Fruit fly (Drosophila melanogaster): ENCODE data around the gene Shmt.

Shmt gene

DNA sequence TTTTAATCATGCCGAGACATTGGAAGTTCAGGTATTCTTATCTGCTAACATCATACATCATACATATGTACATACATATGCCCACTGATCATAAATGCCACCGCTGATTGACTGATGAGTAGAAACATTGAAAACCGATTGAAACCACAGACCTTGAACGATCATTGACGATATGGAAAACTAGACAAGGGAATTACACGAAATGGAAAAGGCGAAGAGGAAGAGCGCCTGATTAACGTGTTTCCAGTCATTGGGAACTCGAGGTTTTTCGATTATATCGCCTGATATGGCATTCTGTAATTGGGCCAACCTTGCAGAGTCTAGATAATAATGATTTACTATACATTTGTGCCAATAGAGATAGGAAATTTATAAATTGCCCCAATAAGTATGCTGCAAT is 31.7 kb downstream of the Shmt start:
- TF ChIP-seq EcR (GFP tag; optimal IDR thresholded peaks at IDR 0.05): no peak
- TF ChIP-seq Dll (optimal IDR thresholded peaks at IDR 0.05): no peak
- TF ChIP-seq psq (optimal IDR thresholded peaks at IDR 0.05): no peak
- no peak for TF ChIP-seq pan (optimal IDR thresholded peaks at IDR 0.05)
- no peak for TF ChIP-seq CG8478 (optimal IDR thresholded peaks at IDR 0.05)
- TF ChIP-seq usp (GFP tag; optimal IDR thresholded peaks at IDR 0.05): no peak

DNA sequence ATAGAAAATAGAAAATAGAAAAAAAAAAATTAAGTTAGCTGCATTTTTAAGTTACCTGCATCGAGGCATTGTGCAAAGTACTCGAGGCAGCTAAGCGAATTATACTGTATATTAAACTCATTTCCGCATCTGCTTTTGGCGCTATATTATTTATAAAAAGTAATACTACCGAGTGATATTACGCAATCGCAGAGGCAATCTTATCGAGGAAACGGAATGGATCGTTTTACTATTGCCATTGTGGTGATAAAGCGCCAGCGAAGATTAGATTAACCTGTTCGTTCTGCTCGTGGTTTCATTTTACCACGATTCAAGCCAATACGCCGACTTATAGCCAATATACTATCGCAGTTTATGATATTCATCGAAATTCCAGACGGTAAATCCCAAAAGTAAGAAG is 32.3 kb downstream of the Shmt start:
- TF ChIP-seq Dll (optimal IDR thresholded peaks at IDR 0.05) (no peak), usp (GFP tag; optimal IDR thresholded peaks at IDR 0.05) (no peak), pan (optimal IDR thresholded peaks at IDR 0.05) (no peak), CG8478 (optimal IDR thresholded peaks at IDR 0.05) (no peak), EcR (GFP tag; optimal IDR thresholded peaks at IDR 0.05) (no peak), psq (optimal IDR thresholded peaks at IDR 0.05) (no peak)

DNA sequence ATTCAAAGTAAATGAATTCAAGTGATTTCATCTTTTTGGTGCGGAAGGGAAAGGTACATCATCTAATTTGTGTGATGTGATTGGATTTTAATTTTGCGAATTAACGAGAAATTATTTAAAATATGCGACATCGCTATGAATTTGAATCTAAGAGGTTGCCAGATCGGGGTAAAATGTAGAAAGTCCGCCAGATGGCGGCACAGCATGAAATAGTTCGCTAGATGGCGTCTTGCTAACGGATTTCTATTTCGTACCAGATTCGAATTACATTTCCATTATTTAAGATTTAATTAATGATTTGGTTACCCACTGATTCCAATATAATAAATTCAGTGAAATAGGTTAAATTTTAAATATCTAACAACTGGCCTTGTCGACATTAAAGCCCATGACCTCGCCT is 33.2 kb downstream of the Shmt start:
- TF ChIP-seq usp (GFP tag; optimal IDR thresholded peaks at IDR 0.05) (no peak), Dll (optimal IDR thresholded peaks at IDR 0.05) (no peak), CG8478 (optimal IDR thresholded peaks at IDR 0.05) (no peak)

DNA sequence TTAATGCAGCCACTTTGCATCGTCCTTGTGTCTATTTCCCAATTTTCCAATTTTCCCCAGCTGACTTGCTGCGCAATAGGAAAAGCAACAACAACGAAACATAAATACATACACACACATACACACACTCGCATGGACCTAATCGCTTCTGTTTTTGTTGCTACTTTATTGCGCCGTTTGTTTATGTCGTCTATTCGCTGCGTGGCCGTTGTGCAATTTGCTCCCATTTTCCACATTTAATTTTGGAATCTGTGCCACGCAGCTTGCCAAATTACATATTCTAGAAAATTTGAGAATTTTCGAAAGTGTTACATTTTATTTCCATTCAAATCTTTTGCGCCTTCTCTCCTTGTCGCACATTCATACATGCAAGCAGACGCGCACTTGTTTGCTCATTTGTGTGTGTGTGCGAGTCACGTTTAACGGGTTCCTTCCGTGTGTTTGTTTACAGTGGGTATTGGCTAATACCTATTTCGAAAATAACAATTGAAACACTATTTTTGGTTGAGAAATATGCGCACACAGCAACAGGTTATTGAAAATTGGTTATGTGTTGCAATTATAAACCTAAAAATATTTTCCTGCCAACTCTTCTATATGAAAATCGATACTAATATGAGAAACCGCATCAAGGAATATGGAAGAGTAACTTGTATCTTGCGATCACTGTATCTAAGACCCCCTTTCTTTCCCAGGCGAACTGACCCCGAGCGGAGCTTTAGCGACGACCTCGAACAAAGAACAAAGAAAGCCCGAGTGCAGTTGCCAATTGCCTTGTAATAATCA is 36.3 kb downstream of the Shmt start:
- peak; percentile 42 for TF ChIP-seq CG8478 (optimal IDR thresholded peaks at IDR 0.05)
- no peak for TF ChIP-seq EcR (GFP tag; optimal IDR thresholded peaks at IDR 0.05)

DNA sequence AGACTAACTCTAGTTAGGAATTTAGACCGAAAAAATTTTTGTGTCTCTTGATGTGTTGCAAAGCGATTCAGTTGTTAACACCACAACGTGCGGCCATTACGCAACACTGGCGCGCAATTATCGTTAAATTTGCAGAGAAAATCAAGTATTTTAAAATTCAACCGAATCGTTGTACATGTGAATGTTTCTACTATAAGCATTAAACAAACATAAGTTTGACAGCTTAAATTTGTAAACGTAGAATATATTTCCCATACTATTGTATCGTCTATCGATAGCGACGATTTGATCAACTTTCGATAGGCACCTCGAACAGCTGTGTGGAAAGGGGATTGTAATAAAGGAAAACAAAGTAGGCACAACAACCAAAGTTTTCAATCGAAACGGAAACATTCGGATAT is 37.1 kb downstream of the Shmt start, which contains the start of the genes Usp30 and CG16721:
TSS of gene Usp30 (minus strand) at position 245 of the 401 bp plus-strand sequence.
TSS of gene CG16721 (plus strand) at position 327 of the 401 bp plus-strand sequence.
- TF ChIP-seq CG8478 (optimal IDR thresholded peaks at IDR 0.05): no peak
- TF ChIP-seq usp (GFP tag; optimal IDR thresholded peaks at IDR 0.05): no peak
- TF ChIP-seq pan (optimal IDR thresholded peaks at IDR 0.05): no peak
- no peak for TF ChIP-seq Dll (optimal IDR thresholded peaks at IDR 0.05)
- no peak for TF ChIP-seq psq (optimal IDR thresholded peaks at IDR 0.05)
- TF ChIP-seq EcR (GFP tag; optimal IDR thresholded peaks at IDR 0.05): no peak

DNA sequence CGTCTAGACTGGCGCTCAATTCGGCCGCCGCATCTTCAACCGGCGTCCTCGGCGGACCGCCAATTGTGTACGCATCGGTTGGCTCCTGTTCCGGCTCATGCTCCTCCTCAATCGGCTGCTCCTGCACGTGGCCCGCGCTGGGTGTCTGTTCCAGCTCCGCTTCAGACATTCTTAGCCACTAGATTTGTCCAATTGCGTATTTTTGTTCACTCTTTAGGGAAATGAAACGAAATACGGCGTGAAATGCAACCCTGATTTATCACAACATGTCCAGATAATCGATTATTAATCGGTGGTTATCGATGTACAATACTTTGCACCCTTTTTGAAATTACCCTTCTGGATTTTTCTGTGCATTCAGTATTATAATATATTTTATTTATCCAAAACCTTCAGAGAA is 40.0 kb downstream of the Shmt start, which contains the start of gene mof:
TSS of gene mof (minus strand) at position 270 of the 400 bp plus-strand sequence.
- TF ChIP-seq CG8478 (optimal IDR thresholded peaks at IDR 0.05): no peak
- no peak for TF ChIP-seq pan (optimal IDR thresholded peaks at IDR 0.05)
- no peak for TF ChIP-seq EcR (GFP tag; optimal IDR thresholded peaks at IDR 0.05)

DNA sequence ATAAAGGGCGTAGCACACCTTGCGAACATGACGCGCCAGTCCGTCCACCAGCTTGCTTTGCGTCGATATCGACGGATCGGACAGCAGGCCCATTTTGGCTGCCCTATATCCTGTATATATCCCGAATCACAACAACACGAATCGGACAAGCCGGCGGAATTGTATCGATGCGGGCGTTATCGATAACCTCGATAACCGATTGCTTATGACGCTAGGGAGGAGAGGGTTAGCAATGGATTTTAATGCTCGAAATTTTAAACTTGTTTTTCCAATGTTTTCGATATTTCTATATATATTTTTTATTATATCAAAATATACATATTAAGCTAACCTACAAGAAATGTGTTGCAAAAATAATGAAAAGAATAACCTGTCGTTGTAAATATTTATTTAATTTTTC is 43.4 kb downstream of the Shmt start, which contains the start of gene GAA1:
TSS of gene GAA1 (minus strand) at position 194 of the 400 bp plus-strand sequence.
- TF ChIP-seq EcR (GFP tag; optimal IDR thresholded peaks at IDR 0.05): no peak
- TF ChIP-seq Dll (optimal IDR thresholded peaks at IDR 0.05): no peak
- TF ChIP-seq psq (optimal IDR thresholded peaks at IDR 0.05): no peak
- TF ChIP-seq CG8478 (optimal IDR thresholded peaks at IDR 0.05): no peak
- TF ChIP-seq usp (GFP tag; optimal IDR thresholded peaks at IDR 0.05): no peak
- no peak for TF ChIP-seq pan (optimal IDR thresholded peaks at IDR 0.05)

DNA sequence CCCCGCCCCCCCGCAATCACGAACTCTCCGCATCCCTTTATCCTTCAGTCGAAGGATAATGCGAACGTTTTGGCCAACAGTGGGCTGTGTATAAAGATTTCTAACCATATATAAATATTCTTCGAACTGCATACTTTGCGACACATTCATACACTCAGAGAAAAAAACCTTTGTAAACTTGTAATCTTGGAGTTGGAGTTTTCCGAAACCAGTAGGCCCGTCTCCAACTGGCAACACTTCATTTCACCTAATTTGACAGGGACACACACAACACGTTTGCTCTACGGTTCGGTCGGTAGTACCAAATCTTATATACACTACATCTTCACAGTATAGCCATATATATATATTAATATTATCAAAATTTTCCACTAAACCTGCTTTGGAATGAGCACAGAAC is 47.8 kb downstream of the Shmt start, which contains the start of gene CG15764:
TSS of gene CG15764 (plus strand) at position 301 of the 400 bp plus-strand sequence.
- TF ChIP-seq usp (GFP tag; optimal IDR thresholded peaks at IDR 0.05) (no peak), Dll (optimal IDR thresholded peaks at IDR 0.05) (no peak), CG8478 (optimal IDR thresholded peaks at IDR 0.05) (no peak), psq (optimal IDR thresholded peaks at IDR 0.05) (no peak), EcR (GFP tag; optimal IDR thresholded peaks at IDR 0.05) (no peak), pan (optimal IDR thresholded peaks at IDR 0.05) (no peak)

DNA sequence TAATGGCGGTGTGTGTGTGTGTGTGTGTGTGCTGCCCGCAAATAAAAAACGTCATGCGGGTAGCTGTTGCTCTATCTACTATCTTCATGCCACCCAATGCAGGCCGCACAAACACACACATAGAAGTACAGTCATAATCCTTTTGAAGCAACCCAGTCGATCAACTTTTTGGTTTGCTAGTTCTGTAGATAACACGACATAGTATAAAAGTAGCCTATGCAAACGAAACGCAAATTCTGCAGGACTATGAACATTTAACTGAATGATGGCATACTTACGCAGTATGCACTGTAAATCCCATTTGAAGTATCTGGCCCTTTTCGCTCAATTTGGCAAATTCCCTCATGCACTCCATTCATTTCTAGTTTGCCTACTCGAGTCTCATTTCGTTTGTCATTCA is 50.5 kb downstream of the Shmt start:
- TF ChIP-seq usp (GFP tag; optimal IDR thresholded peaks at IDR 0.05) (no peak), Dll (optimal IDR thresholded peaks at IDR 0.05) (no peak), CG8478 (optimal IDR thresholded peaks at IDR 0.05) (no peak), psq (optimal IDR thresholded peaks at IDR 0.05) (no peak), EcR (GFP tag; optimal IDR thresholded peaks at IDR 0.05) (no peak), pan (optimal IDR thresholded peaks at IDR 0.05) (no peak)

DNA sequence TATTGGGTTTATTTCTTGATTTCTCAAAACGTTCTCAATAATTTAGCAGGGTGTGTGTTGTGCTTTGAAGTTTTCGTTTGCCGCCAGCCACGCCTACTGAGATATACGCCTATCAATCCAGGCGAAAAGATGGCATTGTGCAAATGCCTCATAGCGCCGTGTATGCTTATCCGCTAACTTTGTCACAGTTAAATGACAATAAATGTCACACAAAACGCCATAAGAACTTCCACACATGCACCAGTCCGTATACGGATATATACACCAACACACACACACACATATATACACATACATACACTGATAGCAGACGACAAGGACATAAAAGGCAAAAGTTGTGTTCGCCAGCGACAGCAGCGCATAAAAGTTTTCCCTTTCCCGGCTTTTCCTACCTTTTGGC is 51.5 kb downstream of the Shmt start, which contains the start of gene CG43137:
TSS of gene CG43137 (minus strand) at position 101 of the 400 bp plus-strand sequence.
- no peak for TF ChIP-seq EcR (GFP tag; optimal IDR thresholded peaks at IDR 0.05)
- TF ChIP-seq pan (optimal IDR thresholded peaks at IDR 0.05): no peak
- no peak for TF ChIP-seq Dll (optimal IDR thresholded peaks at IDR 0.05)
- TF ChIP-seq CG8478 (optimal IDR thresholded peaks at IDR 0.05): no peak
- TF ChIP-seq psq (optimal IDR thresholded peaks at IDR 0.05): no peak
- no peak for TF ChIP-seq usp (GFP tag; optimal IDR thresholded peaks at IDR 0.05)
